Worm (Caenorhabditis elegans): Measurements from ENCODE around the gene dct-6.

dct-6 gene

DNA sequence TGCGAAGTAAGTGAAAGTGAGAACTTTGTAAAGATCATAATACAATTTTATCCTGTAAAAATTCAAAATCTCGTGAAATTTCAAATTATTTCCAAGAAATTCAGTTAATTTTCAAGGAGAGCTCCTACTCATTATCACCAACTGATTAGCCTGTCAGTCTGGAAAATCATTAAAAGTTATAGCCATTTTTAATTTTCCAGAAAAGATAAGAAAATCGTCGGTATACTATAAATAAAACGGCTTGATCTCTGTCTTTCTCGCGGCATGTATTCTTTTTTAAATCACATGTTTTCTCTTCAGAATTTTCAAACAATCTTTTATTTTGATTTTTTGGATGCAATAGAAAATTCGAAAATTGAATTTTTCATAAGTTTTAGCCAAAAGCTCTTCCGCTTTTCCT, 17.2 kb upstream of the dct-6 start:
- no peak for TF ChIP-seq snu-23 (GFP tag; optimal IDR thresholded peaks at IDR 0.05)
- TF ChIP-seq tlp-1 (tag; optimal IDR thresholded peaks at IDR 0.05) = peak; percentile 61

DNA sequence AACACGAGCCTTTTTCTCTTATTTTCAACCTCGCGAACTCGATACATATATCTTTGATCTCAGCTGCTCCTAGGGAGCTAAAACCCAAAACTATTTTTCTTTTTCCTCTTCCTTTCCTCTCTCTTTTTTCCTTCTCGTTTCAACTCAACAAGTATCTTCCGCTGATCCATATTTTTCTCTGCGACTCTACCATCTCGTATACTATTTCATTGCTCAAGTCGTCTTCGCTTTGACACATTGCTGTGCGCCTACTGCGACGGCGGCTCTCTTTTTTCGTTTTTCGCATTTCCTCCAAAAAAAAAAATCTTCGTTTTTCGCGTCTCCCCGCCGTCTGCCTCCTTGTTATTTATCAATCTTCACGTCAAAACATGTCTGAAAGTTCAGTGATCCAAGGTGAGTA, 16.4 kb upstream of the dct-6 start:
- TF ChIP-seq efl-1 (optimal IDR thresholded peaks at IDR 0.05) = peak; percentile 21 to 33
- TF ChIP-seq efl-1 (GFP tag; optimal IDR thresholded peaks at IDR 0.05 in 1 of 2) = peak in 1 of 2 experiments; percentile 86
- TF ChIP-seq aha-1 (tag; optimal IDR thresholded peaks at IDR 0.05) = no peak
- TF ChIP-seq lin-39 (tag; optimal IDR thresholded peaks at IDR 0.05) = no peak
- peak in 1 of 2 experiments; percentile 14 for TF ChIP-seq mdl-1 (tag; optimal IDR thresholded peaks at IDR 0.05)
- peak; percentile 81 for TF ChIP-seq fkh-10 (GFP tag; optimal IDR thresholded peaks at IDR 0.05)
- peak; percentile 17 for TF ChIP-seq snu-23 (GFP tag; optimal IDR thresholded peaks at IDR 0.05)
- TF ChIP-seq zag-1 (tag; optimal IDR thresholded peaks at IDR 0.05) = no peak
- TF ChIP-seq lin-13 (GFP tag; optimal IDR thresholded peaks at IDR 0.05) = no peak
- TF ChIP-seq aly-2 (tag; optimal IDR thresholded peaks at IDR 0.05) = no peak
- TF ChIP-seq nhr-47 (tag; optimal IDR thresholded peaks at IDR 0.05) = peak; percentile 34
- TF ChIP-seq snpc-4 (tag; optimal IDR thresholded peaks at IDR 0.05) = no peak
- TF ChIP-seq lsy-2 (tag; optimal IDR thresholded peaks at IDR 0.05) = peak in 1 of 2 experiments; percentile 60
- TF ChIP-seq unc-98 (GFP tag; IDR thresholded peaks at IDR 0.05) = no peak
- peak; percentile 37 for TF ChIP-seq swsn-7 (tag; optimal IDR thresholded peaks at IDR 0.05)
- no peak for TF ChIP-seq ceh-88 (GFP tag; IDR thresholded peaks at IDR 0.05)
- no peak for TF ChIP-seq lir-3 (tag; optimal IDR thresholded peaks at IDR 0.05; ENCODE audit: poor library complexity)
- TF ChIP-seq hlh-4 (tag; optimal IDR thresholded peaks at IDR 0.05) = no peak
- no peak for TF ChIP-seq irx-1 (tag; optimal IDR thresholded peaks at IDR 0.05)
- TF ChIP-seq nhr-76 (tag; optimal IDR thresholded peaks at IDR 0.05) = no peak
- peak; percentile 61 for TF ChIP-seq rnt-1 (tag; optimal IDR thresholded peaks at IDR 0.05)
- no peak for TF ChIP-seq sup-37 (GFP tag; optimal IDR thresholded peaks at IDR 0.05)
- TF ChIP-seq nhr-71 (tag; optimal IDR thresholded peaks at IDR 0.05) = peak; percentile 51
- TF ChIP-seq dsc-1 (tag; optimal IDR thresholded peaks at IDR 0.05) = peak; percentile 22
- peak in 2 of 3 experiments; percentile 12 to 50 for TF ChIP-seq ceh-82 (tag; optimal IDR thresholded peaks at IDR 0.05)
- TF ChIP-seq nhr-20 (tag; optimal IDR thresholded peaks at IDR 0.05) = no peak
- no peak for TF ChIP-seq egl-27 (tag; optimal IDR thresholded peaks at IDR 0.05)
- peak; percentile 87 for TF ChIP-seq lin-14 (GFP tag; optimal IDR thresholded peaks at IDR 0.05)
- peak; percentile 66 for TF ChIP-seq nhr-19 (GFP tag; conservative IDR thresholded peaks at IDR 0.05)
- TF ChIP-seq nhr-77 (tag; optimal IDR thresholded peaks at IDR 0.05) = no peak

DNA sequence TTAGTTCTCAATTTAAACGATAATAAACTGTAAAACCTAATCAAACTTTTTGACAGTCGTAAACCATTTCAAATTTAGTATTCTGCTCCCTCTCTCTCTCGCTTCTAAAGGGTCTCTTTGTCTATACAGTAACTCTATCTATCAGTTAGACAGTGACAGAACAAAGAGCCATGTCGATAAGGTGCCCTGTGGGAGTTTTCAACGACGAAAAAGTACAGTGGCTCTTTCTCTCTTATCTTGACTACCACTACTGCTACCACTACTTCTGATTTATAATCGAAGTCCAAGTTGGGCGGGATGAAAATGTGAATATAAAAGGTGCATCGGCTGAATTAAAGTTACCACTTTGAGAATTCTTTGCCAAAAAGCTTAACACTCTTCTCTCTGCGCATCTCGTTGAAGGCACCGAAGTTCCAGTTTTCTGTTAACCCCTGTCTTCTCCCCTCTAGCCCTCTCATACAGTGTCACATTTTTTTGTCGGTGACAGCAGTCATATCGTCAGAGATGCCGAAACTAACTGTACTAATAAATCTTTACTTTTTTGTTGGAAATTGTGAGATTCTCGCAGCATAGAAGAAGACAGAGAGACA, 15.4 kb upstream of the dct-6 start:
- peak in 1 of 2 experiments; percentile 48 for TF ChIP-seq lin-35 (GFP tag; optimal IDR thresholded peaks at IDR 0.05)
- TF ChIP-seq rnt-1 (tag; optimal IDR thresholded peaks at IDR 0.05) = peak; percentile 1
- TF ChIP-seq Y116A8C.19 (tag; optimal IDR thresholded peaks at IDR 0.05; ENCODE audit: borderline replicate concordance) = no peak
- TF ChIP-seq efl-1 (optimal IDR thresholded peaks at IDR 0.05) = no peak
- peak in 1 of 2 experiments; percentile 68 for TF ChIP-seq efl-1 (GFP tag; optimal IDR thresholded peaks at IDR 0.05 in 1 of 2)

DNA sequence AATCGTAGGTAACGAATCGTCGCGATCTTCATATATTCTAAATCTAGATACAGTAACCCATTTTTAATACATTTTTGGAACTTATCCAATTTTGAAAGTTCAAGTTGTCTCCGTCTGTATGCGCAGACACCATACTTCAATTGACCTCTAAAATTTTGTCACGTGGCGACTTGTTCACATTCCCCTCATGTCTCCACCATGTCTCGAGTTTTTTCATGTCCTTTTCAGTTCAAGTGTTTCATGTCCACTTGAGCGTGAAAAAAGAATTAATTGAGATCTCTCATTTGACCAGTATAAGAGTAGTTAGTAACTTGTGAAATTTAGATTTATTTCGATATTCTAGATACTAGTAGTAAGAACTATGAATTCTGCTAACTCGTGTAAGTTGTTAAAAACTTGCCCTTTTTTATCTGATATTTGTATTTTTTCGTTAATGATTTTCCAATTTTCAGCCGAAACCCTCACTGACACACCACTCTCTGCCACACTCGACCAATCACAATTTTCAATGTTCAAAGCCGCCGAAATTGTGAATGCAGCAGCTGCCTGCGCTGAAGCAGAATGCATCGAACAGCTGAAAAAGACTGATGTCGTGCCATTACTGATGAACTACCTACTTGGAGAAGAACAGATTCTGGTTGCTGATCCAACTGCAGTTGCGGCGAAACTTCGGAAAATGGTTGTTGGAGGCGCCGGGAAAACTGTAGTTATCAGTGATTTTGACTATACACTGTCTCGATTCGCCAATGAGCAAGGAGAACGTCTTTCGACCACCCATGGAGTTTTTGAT, 14.4 kb upstream of the dct-6 start:
- TF ChIP-seq fos-1 (tag; optimal IDR thresholded peaks at IDR 0.05) = no peak
- no peak for TF ChIP-seq ceh-88 (GFP tag; IDR thresholded peaks at IDR 0.05)
- TF ChIP-seq zip-4 (GFP tag; optimal IDR thresholded peaks at IDR 0.05) = no peak
- peak; percentile 1 for TF ChIP-seq F16B12.6 (tag; optimal IDR thresholded peaks at IDR 0.05)
- peak in 1 of 2 experiments; percentile 14 for TF ChIP-seq efl-1 (optimal IDR thresholded peaks at IDR 0.05)
- peak in 1 of 2 experiments; percentile 93 for TF ChIP-seq efl-1 (GFP tag; optimal IDR thresholded peaks at IDR 0.05 in 1 of 2)
- TF ChIP-seq hlh-4 (tag; optimal IDR thresholded peaks at IDR 0.05) = no peak
- TF ChIP-seq nhr-71 (tag; optimal IDR thresholded peaks at IDR 0.05) = peak; percentile 72
- TF ChIP-seq nhr-20 (tag; optimal IDR thresholded peaks at IDR 0.05) = peak; percentile 71
- peak; percentile 46 for TF ChIP-seq blmp-1 (tag; optimal IDR thresholded peaks at IDR 0.05)
- no peak for TF ChIP-seq hlh-17 (GFP tag; optimal IDR thresholded peaks at IDR 0.05; ENCODE audit: borderline replicate concordance)
- TF ChIP-seq lin-14 (GFP tag; optimal IDR thresholded peaks at IDR 0.05) = peak; percentile 84
- peak in 1 of 2 experiments; percentile 63 for TF ChIP-seq mdl-1 (tag; optimal IDR thresholded peaks at IDR 0.05)
- TF ChIP-seq swsn-7 (tag; optimal IDR thresholded peaks at IDR 0.05) = peak; percentile 19
- TF ChIP-seq grh-1 (GFP tag; IDR thresholded peaks at IDR 0.05) = peak; percentile 52; the same call in 1 of the 2 replicates
- no peak for TF ChIP-seq sox-4 (tag; optimal IDR thresholded peaks at IDR 0.05)
- no peak for TF ChIP-seq egl-13 (tag; optimal IDR thresholded peaks at IDR 0.05)
- TF ChIP-seq pag-3 (tag; optimal IDR thresholded peaks at IDR 0.05; ENCODE audit: borderline replicate concordance, insufficient read depth) = no peak
- peak in 2 of 3 experiments; percentile 25 for TF ChIP-seq dpl-1 (GFP tag; optimal IDR thresholded peaks at IDR 0.05)
- no peak for TF ChIP-seq sptf-1 (tag; optimal IDR thresholded peaks at IDR 0.05)

Data from whole organism, L1 larva.